Worm (Caenorhabditis elegans) whole organism, L1 larva: ENCODE measurements around the gene F53F8.4.
A peak's percentile ranks its signal among the peaks of the same experiment; 100 is the strongest.

Experiments
- C04F5.9 ChIP-seq: sonication (generic microtip); optimal IDR thresholded peaks from 2 replicates; lab custom pipeline; 2016; ENCODE audit warnings: missing genetic modification characterization, missing compliant biosample characterization
- C34B4.2 ChIP-seq: sonication (generic microtip); optimal IDR thresholded peaks from 2 replicates; lab custom pipeline; 2017; ENCODE audit warnings: mild to moderate bottlenecking, missing genetic modification characterization, missing compliant biosample characterization
- alr-1 ChIP-seq: fragments of 200-800 bp; sonication (Bioruptor generic); optimal IDR thresholded peaks from 2 replicates; lab custom pipeline; 2018; ENCODE audit warnings: borderline replicate concordance, mild to moderate bottlenecking, missing genetic modification characterization, missing compliant biosample characterization
- ama-1 ChIP-seq: fragments of 150-350 bp; optimal IDR thresholded peaks from 2 replicates; lab custom pipeline; 2014
- blmp-1 ChIP-seq: fragments of 150-350 bp; optimal IDR thresholded peaks from 2 replicates; lab custom pipeline; 2014; ENCODE audit warnings: missing biosample characterization, missing genetic modification characterization
- ceh-90 ChIP-seq: sonication (generic microtip); optimal IDR thresholded peaks from 2 replicates; lab custom pipeline; 2016; ENCODE audit warnings: missing genetic modification characterization, missing compliant biosample characterization
- efl-3 ChIP-seq: fragments of 200-800 bp; sonication (Bioruptor generic); optimal IDR thresholded peaks from 2 replicates; lab custom pipeline; 2018; ENCODE audit warnings: mild to moderate bottlenecking, missing genetic modification characterization, missing compliant biosample characterization
- egl-13 ChIP-seq: sonication (generic microtip); optimal IDR thresholded peaks from 2 replicates; lab custom pipeline; 2016; ENCODE audit warnings: missing genotype, missing genetic modification reagents, missing genetic modification characterization, missing compliant biosample characterization
- elt-3 ChIP-seq, 6 experiments: fragments of 150-350 bp in 1 of 6; sonication (generic microtip); optimal IDR thresholded peaks; 2 replicates each; lab custom pipeline; 2017 to 2018; ENCODE audit warnings: missing biosample characterization in 6 of 6, missing genetic modification characterization in 6 of 6, inconsistent platforms in 1 of 6
- fkh-10 ChIP-seq: sonication (generic microtip); optimal IDR thresholded peaks from 2 replicates; lab custom pipeline; 2017; ENCODE audit warnings: missing biosample characterization, missing genetic modification reagents, missing genetic modification characterization
- fkh-4 ChIP-seq: sonication (generic microtip); optimal IDR thresholded peaks from 2 replicates; lab custom pipeline; 2016; ENCODE audit warnings: missing compliant biosample characterization, missing genetic modification characterization, borderline replicate concordance
- fkh-8 ChIP-seq: sonication (generic microtip); optimal IDR thresholded peaks from 2 replicates; lab custom pipeline; 2016; ENCODE audit warnings: mild to moderate bottlenecking, missing genetic modification characterization, missing compliant biosample characterization
- fos-1 ChIP-seq: fragments of 150-350 bp; optimal IDR thresholded peaks from 2 replicates; lab custom pipeline; 2014; ENCODE audit warnings: missing biosample characterization, missing genetic modification characterization
- grh-1 ChIP-seq: fragments of 200-800 bp; sonication (Bioruptor generic); IDR thresholded peaks from 2 replicates; pipeline ENCODE4 v1.3.6; 2022; ENCODE audit warnings: missing genetic modification reagents, missing genetic modification characterization, missing compliant biosample characterization
- irx-1 ChIP-seq: sonication (generic microtip); optimal IDR thresholded peaks from 2 replicates; lab custom pipeline; 2016; ENCODE audit warnings: missing genetic modification characterization, missing compliant biosample characterization
- isw-1 ChIP-seq: fragments of 200-800 bp; sonication (Bioruptor generic); IDR thresholded peaks from 2 replicates; pipeline ENCODE4 v1.3.6; 2022; ENCODE audit warnings: missing genetic modification characterization, missing compliant biosample characterization
- jun-1 ChIP-seq: fragments of 150-350 bp; optimal IDR thresholded peaks from 2 replicates; lab custom pipeline; 2014; ENCODE audit warnings: missing biosample characterization, missing genetic modification reagents, missing genetic modification characterization
- lin-13 ChIP-seq: fragments of 150-350 bp; optimal IDR thresholded peaks from 2 replicates; lab custom pipeline; 2014; ENCODE audit warnings: missing biosample characterization, missing genetic modification reagents, missing genetic modification characterization
- lin-35 ChIP-seq, 2 experiments: fragments of 150-350 bp; optimal IDR thresholded peaks; 2 replicates each; lab custom pipeline; 2014; ENCODE audit warnings: missing biosample characterization in 2 of 2, missing genetic modification characterization in 2 of 2, missing genetic modification reagents in 2 of 2
- lsy-2 ChIP-seq, 2 experiments: fragments of 150-350 bp; optimal IDR thresholded peaks; 2 replicates each; lab custom pipeline; 2014; ENCODE audit warnings: missing biosample characterization in 2 of 2, missing genetic modification characterization in 2 of 2
- mef-2 ChIP-seq: fragments of 150-350 bp; optimal IDR thresholded peaks from 2 replicates; lab custom pipeline; 2014; ENCODE audit warnings: missing biosample characterization, missing genetic modification characterization
- nhr-11 ChIP-seq: fragments of 150-350 bp; optimal IDR thresholded peaks from 2 replicates; lab custom pipeline; 2014; ENCODE audit warnings: missing biosample characterization, missing genetic modification characterization
- nhr-12 ChIP-seq: sonication (generic microtip); optimal IDR thresholded peaks from 2 replicates; lab custom pipeline; 2017; ENCODE audit warnings: missing biosample characterization, missing genetic modification characterization
- nhr-19 ChIP-seq: fragments of 200-800 bp; sonication (Bioruptor generic); conservative IDR thresholded peaks from 2 replicates; pipeline ENCODE4 v1.3.6; 2022; ENCODE audit warnings: missing genetic modification characterization, missing compliant biosample characterization
- nhr-76 ChIP-seq: sonication (generic microtip); optimal IDR thresholded peaks from 2 replicates; lab custom pipeline; 2017; ENCODE audit warnings: missing biosample characterization, missing genetic modification characterization
- pag-3 ChIP-seq: sonication (generic microtip); optimal IDR thresholded peaks from 2 replicates; lab custom pipeline; 2017; ENCODE audit warnings: missing genetic modification characterization, mild to moderate bottlenecking, missing compliant biosample characterization, antibody characterized with exemption, borderline replicate concordance; ENCODE audit not compliant: insufficient read depth
- pqm-1 ChIP-seq: sonication (generic microtip); optimal IDR thresholded peaks from 3 replicates; lab custom pipeline; 2017; ENCODE audit warnings: missing biosample characterization, missing genetic modification characterization
- rnt-1 ChIP-seq: sonication (generic microtip); optimal IDR thresholded peaks from 2 replicates; lab custom pipeline; 2016; ENCODE audit warnings: mild to moderate bottlenecking, missing genetic modification characterization, moderate library complexity, missing compliant biosample characterization
- skn-1 ChIP-seq: fragments of 150-350 bp; optimal IDR thresholded peaks from 2 replicates; lab custom pipeline; 2014; ENCODE audit warnings: missing biosample characterization, missing genetic modification characterization
- snpc-4 ChIP-seq: fragments of 150-350 bp; optimal IDR thresholded peaks from 2 replicates; lab custom pipeline; 2014; ENCODE audit warnings: missing biosample characterization, missing genetic modification characterization
- sptf-1 ChIP-seq: fragments of 150-350 bp; optimal IDR thresholded peaks from 2 replicates; lab custom pipeline; 2014; ENCODE audit warnings: missing biosample characterization, missing genetic modification characterization
- sup-37 ChIP-seq: fragments of 200-800 bp; sonication (Bioruptor generic); optimal IDR thresholded peaks from 2 replicates; lab custom pipeline; 2018; ENCODE audit warnings: mild to moderate bottlenecking, missing genetic modification characterization, missing compliant biosample characterization
- tbx-2 ChIP-seq: sonication (generic microtip); optimal IDR thresholded peaks from 2 replicates; lab custom pipeline; 2016; ENCODE audit warnings: missing genetic modification characterization, missing compliant biosample characterization
- unc-30 ChIP-seq: sonication (generic microtip); optimal IDR thresholded peaks from 2 replicates; lab custom pipeline; 2017; ENCODE audit warnings: missing biosample characterization, missing genetic modification characterization
- unc-86 ChIP-seq: sonication (generic microtip); optimal IDR thresholded peaks from 2 replicates; lab custom pipeline; 2016; ENCODE audit warnings: missing genetic modification characterization, missing compliant biosample characterization
- unc-98 ChIP-seq: fragments of 200-800 bp; sonication (Bioruptor generic); IDR thresholded peaks from 2 replicates; pipeline ENCODE4 v1.3.6; 2022; ENCODE audit warnings: missing genetic modification characterization, missing compliant biosample characterization
- xbp-1 ChIP-seq: sonication (generic microtip); optimal IDR thresholded peaks from 2 replicates; lab custom pipeline; 2016; ENCODE audit warnings: missing genetic modification characterization, missing compliant biosample characterization

F53F8.4 gene

DNA sequence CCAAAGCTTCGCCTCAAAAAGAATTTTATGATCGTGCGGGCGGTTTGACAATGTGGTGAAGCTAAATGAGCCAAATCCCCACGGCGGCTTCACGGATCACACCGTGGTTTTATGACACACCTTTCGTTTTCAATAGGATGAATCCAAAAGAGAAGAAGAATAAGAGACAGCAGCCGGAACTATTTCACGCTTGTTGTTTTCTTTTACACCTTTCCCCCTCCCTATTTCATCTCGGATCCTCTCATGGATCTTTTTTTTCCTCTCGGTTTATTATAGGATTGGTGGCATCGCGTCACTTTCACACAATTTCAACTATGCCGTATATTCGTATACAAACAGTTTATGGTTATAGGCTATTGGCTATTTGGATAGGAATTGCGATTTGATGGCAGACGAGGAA is 27.7 kb downstream of the F53F8.4 start:
- TF ChIP-seq unc-86: no peak
- TF ChIP-seq sup-37 (GFP tag; lab: Kevin White, UChicago): no peak
- TF ChIP-seq C34B4.2 (tag; lab: Kevin White, UChicago): no peak
- no peak for TF ChIP-seq nhr-76 (tag; lab: Kevin White, UChicago)
- TF ChIP-seq fos-1 (tag; lab: Kevin White, UChicago): no peak
- peak; percentile 74 for TF ChIP-seq blmp-1
- TF ChIP-seq fkh-10: no peak

DNA sequence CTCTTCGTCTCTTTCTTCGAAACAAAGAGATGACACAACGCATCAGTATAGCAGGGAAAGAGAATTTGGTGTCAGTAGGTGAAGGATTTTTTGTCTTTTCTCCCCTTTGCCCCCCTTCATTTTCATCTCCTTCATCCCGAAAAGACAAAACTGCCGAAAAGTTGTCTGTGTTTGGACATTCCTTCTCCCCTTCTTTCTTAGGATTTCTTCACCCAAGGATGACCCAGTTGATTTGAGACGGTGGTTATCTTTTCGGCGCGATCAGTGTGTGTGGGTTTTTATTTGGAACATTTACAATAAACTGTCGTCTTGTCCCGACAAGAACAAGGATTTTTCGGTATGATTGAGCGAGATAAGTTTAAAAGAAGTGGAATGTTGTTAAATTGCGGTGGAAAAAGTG is 29.0 kb downstream of the F53F8.4 start:
- TF ChIP-seq blmp-1: peak; percentile 90
- TF ChIP-seq fkh-4 (tag; lab: Kevin White, UChicago): no peak

DNA sequence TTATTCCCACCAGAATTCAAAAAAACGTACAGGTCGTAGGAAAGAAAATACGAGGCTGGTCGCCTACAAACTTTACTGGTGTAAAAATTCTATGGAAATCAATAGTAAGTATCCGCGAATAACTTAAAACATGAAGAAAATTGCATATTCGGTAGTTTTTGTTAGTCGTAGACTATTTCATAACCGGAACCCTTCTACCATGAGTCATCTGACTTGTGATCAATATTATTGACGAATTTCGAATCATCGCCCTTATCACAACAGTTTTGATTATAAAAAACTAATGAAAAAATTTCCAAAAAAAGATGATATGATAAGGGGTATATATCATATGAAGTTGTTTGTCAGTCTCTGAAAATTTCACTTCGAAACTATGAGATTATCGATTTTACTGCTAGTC is 31.5 kb downstream of the F53F8.4 start, which contains the start of gene W01F3.2:
Gene W01F3.2, plus strand, starts transcription at position 301 of the 400 bp plus-strand sequence.
- peak in 1 of 2 experiments; percentile 13 for TF ChIP-seq lin-35 (GFP tag; optimal IDR thresholded peaks at IDR 0.05; lab: Kevin White, UChicago)
- TF ChIP-seq skn-1: no peak
- no peak for TF ChIP-seq efl-3 (GFP tag; lab: Kevin White, UChicago)
- TF ChIP-seq elt-3 (tag; optimal IDR thresholded peaks at IDR 0.05; lab: Kevin White, UChicago): peak in 1 of 6 experiments; percentile 47
- TF ChIP-seq pqm-1: no peak
- TF ChIP-seq lin-13 (GFP tag; lab: Kevin White, UChicago): no peak

DNA sequence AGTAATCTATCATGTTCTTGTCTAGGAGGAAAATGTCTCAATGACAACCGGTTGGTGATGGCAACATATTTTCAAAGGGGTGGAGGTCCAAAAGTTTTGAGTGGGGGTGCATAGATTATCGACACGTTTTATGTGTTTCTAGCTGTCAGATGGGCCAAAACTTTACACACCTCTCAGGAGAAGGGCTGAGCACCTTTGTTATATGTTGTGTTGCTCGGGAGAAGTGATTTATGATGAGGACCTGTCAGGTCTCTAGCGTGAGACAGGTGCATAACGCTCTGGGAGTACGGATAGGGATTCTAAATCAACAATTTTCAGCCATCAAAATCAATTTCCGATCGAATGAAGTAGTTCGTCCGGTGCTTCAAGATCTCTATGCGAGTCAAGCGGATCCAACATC is 34.9 kb downstream of the F53F8.4 start:
- TF ChIP-seq unc-98 (GFP tag; lab: Robert Waterston, UW) (no peak), irx-1 (tag; lab: Kevin White, UChicago) (no peak), sptf-1 (tag; lab: Kevin White, UChicago) (no peak), unc-30 (tag; lab: Kevin White, UChicago) (no peak), tbx-2 (no peak), blmp-1 (no peak), snpc-4 (no peak), rnt-1 (tag; lab: Kevin White, UChicago) (no peak), grh-1 (GFP tag; lab: Robert Waterston, UW) (no peak), fkh-8 (tag; lab: Kevin White, UChicago) (no peak), isw-1 (GFP tag; lab: Robert Waterston, UW) (no peak), egl-13 (tag; lab: Kevin White, UChicago) (no peak), unc-86 (no peak), efl-3 (GFP tag; lab: Kevin White, UChicago) (no peak), nhr-11 (tag; lab: Kevin White, UChicago) (no peak), mef-2 (tag; lab: Kevin White, UChicago) (no peak)

ce11 chrV:20655174-20655573 is 36.3 kb downstream of the F53F8.4 start:
- TF ChIP-seq nhr-12 (no peak), nhr-19 (GFP tag; lab: Robert Waterston, UW) (no peak), rnt-1 (tag; lab: Kevin White, UChicago) (no peak), irx-1 (tag; lab: Kevin White, UChicago) (no peak), xbp-1 (tag; lab: Kevin White, UChicago) (no peak), lsy-2 (tag; optimal IDR thresholded peaks at IDR 0.05; lab: Kevin White, UChicago) (no peak), ama-1 (lab: Kevin White, UChicago) (no peak), fkh-10 (no peak)
- TF ChIP-seq, all 84 proteins: peak for 0

- TF ChIP-seq jun-1 (tag; lab: Kevin White, UChicago) (no peak), lin-35 (GFP tag; optimal IDR thresholded peaks at IDR 0.05; lab: Kevin White, UChicago) (no peak), C04F5.9 (tag; lab: Kevin White, UChicago) (no peak), alr-1 (tag; lab: Kevin White, UChicago) (no peak), pag-3 (tag; lab: Kevin White, UChicago) (no peak), ceh-90 (no peak), fkh-4 (tag; lab: Kevin White, UChicago) (no peak), ama-1 (lab: Kevin White, UChicago) (no peak)
Observed at ce11 chrV:20654350-20654749, 37.1 kb downstream of the F53F8.4 start, which contains the start of gene mnr-1. TSS of gene mnr-1 (plus strand) at chrV:20654650.
